Worm (Caenorhabditis elegans) whole organism, L2 larva: ENCODE results near the gene T21C9.13.

ENCODE experiments used
- F13H6.1 ChIP-seq: sonication (generic microtip); optimal IDR thresholded peaks from 2 replicates; lab custom pipeline; 2016; ENCODE audit warnings: missing genetic modification characterization, missing compliant biosample characterization
- R02D3.7 ChIP-seq: fragments of 150-350 bp; optimal IDR thresholded peaks from 2 replicates; lab custom pipeline; 2014; ENCODE audit warnings: missing biosample characterization, missing genetic modification characterization
- ZK546.5 ChIP-seq: sonication (generic microtip); optimal IDR thresholded peaks from 2 replicates; lab custom pipeline; 2017; ENCODE audit warnings: missing biosample characterization, missing genetic modification characterization
- alr-1 ChIP-seq: fragments of 150-350 bp; optimal IDR thresholded peaks from 2 replicates; lab custom pipeline; 2014; ENCODE audit warnings: missing biosample characterization, missing genetic modification characterization
- blmp-1 ChIP-seq: sonication (generic microtip); optimal IDR thresholded peaks from 2 replicates; lab custom pipeline; 2017; ENCODE audit warnings: missing genetic modification characterization, mild to moderate bottlenecking, missing compliant biosample characterization, antibody characterized with exemption, moderate library complexity; ENCODE audit not compliant: insufficient read depth
- ceh-16 ChIP-seq: fragments of 150-350 bp; optimal IDR thresholded peaks from 2 replicates; lab custom pipeline; 2014; ENCODE audit warnings: missing biosample characterization, missing genetic modification characterization
- ceh-82 ChIP-seq: fragments of 150-350 bp; optimal IDR thresholded peaks from 2 replicates; lab custom pipeline; 2014; ENCODE audit warnings: missing biosample characterization, missing genetic modification characterization
- crh-2 ChIP-seq: sonication (generic microtip); optimal IDR thresholded peaks from 2 replicates; lab custom pipeline; 2017; ENCODE audit warnings: missing biosample characterization, missing genetic modification characterization
- dmd-4 ChIP-seq: sonication (generic microtip); optimal IDR thresholded peaks from 2 replicates; lab custom pipeline; 2017; ENCODE audit warnings: missing biosample characterization, missing genetic modification characterization
- elt-1 ChIP-seq: fragments of 150-350 bp; optimal IDR thresholded peaks from 2 replicates; lab custom pipeline; 2014; ENCODE audit warnings: missing biosample characterization, missing genetic modification characterization
- elt-3 ChIP-seq: sonication (generic microtip); optimal IDR thresholded peaks from 2 replicates; lab custom pipeline; 2017; ENCODE audit warnings: missing biosample characterization, missing genetic modification characterization
- fos-1 ChIP-seq: fragments of 150-350 bp; optimal IDR thresholded peaks from 2 replicates; lab custom pipeline; 2014; ENCODE audit warnings: missing biosample characterization, missing genetic modification characterization
- gmeb-1 ChIP-seq: fragments of 150-350 bp; optimal IDR thresholded peaks from 2 replicates; lab custom pipeline; 2014; ENCODE audit warnings: missing biosample characterization, missing genetic modification characterization
- lin-11 ChIP-seq: fragments of 150-350 bp; sonication (generic microtip); optimal IDR thresholded peaks from 2 replicates; lab custom pipeline; 2014; ENCODE audit warnings: missing biosample characterization, missing genetic modification characterization, inconsistent platforms, mixed read lengths
- lin-39 ChIP-seq: fragments of 150-350 bp; optimal IDR thresholded peaks from 2 replicates; lab custom pipeline; 2014; ENCODE audit warnings: missing biosample characterization, missing genetic modification reagents, missing genetic modification characterization
- lsy-2 ChIP-seq, 2 experiments: fragments of 150-350 bp in 1 of 2; sonication (generic microtip) in 1 of 2; optimal IDR thresholded peaks; 2 replicates each; lab custom pipeline; 2014 to 2017; ENCODE audit warnings: missing biosample characterization in 2 of 2, missing genetic modification characterization in 2 of 2
- mab-5 ChIP-seq: fragments of 150-350 bp; optimal IDR thresholded peaks from 2 replicates; lab custom pipeline; 2014; ENCODE audit warnings: missing biosample characterization, missing genetic modification characterization
- mbf-1 ChIP-seq: sonication (generic microtip); optimal IDR thresholded peaks from 2 replicates; lab custom pipeline; 2017; ENCODE audit warnings: missing biosample characterization, missing genetic modification characterization
- mdl-1 ChIP-seq, 2 experiments: fragments of 150-350 bp in 1 of 2; sonication (generic microtip) in 1 of 2; optimal IDR thresholded peaks; 2 replicates each; lab custom pipeline; 2017; ENCODE audit warnings: missing biosample characterization in 2 of 2, missing genetic modification characterization in 2 of 2
- nhr-10 ChIP-seq: sonication (generic microtip); optimal IDR thresholded peaks from 2 replicates; lab custom pipeline; 2017; ENCODE audit warnings: missing biosample characterization, missing genetic modification characterization
- nhr-11 ChIP-seq: fragments of 150-350 bp; optimal IDR thresholded peaks from 2 replicates; lab custom pipeline; 2014; ENCODE audit warnings: missing biosample characterization, missing genetic modification characterization
- nhr-12 ChIP-seq: fragments of 150-350 bp; optimal IDR thresholded peaks from 2 replicates; lab custom pipeline; 2014; ENCODE audit warnings: missing biosample characterization, missing genetic modification characterization
- nhr-129 ChIP-seq: fragments of 150-350 bp; optimal IDR thresholded peaks from 2 replicates; lab custom pipeline; 2014; ENCODE audit warnings: missing biosample characterization, missing genetic modification characterization
- nhr-25 ChIP-seq: fragments of 150-350 bp; sonication (generic microtip); optimal IDR thresholded peaks from 3 replicates; lab custom pipeline; 2014; ENCODE audit warnings: missing biosample characterization, missing genetic modification characterization
- nhr-6 ChIP-seq: fragments of 150-350 bp; optimal IDR thresholded peaks from 2 replicates; lab custom pipeline; 2014; ENCODE audit warnings: missing biosample characterization, missing genetic modification characterization
- peb-1 ChIP-seq: fragments of 150-350 bp; optimal IDR thresholded peaks from 2 replicates; lab custom pipeline; 2014; ENCODE audit warnings: missing biosample characterization, missing genetic modification characterization
- sem-4 ChIP-seq: fragments of 150-350 bp; optimal IDR thresholded peaks from 2 replicates; lab custom pipeline; 2014; ENCODE audit warnings: missing biosample characterization, missing genetic modification reagents, missing genetic modification characterization
- sma-9 ChIP-seq, 2 experiments: fragments of 150-350 bp in 1 of 2; sonication (generic microtip) in 1 of 2; optimal IDR thresholded peaks; 2 replicates each; lab custom pipeline; 2014 to 2016; ENCODE audit warnings: missing genetic modification characterization in 2 of 2, mild to moderate bottlenecking in 1 of 2, missing biosample characterization in 1 of 2, missing compliant biosample characterization in 1 of 2, missing genetic modification reagents in 1 of 2, moderate library complexity in 1 of 2
- snpc-4 ChIP-seq: fragments of 150-350 bp; optimal IDR thresholded peaks from 2 replicates; lab custom pipeline; 2014; ENCODE audit warnings: missing biosample characterization, missing genetic modification characterization
- unc-39 ChIP-seq: fragments of 150-350 bp; optimal IDR thresholded peaks from 2 replicates; lab custom pipeline; 2014; ENCODE audit warnings: missing biosample characterization, missing genetic modification characterization
- zag-1 ChIP-seq: fragments of 150-350 bp; optimal IDR thresholded peaks from 2 replicates; lab custom pipeline; 2014; ENCODE audit warnings: missing biosample characterization, missing genetic modification characterization
- ztf-1 ChIP-seq: fragments of 200-800 bp; sonication (Bioruptor generic); conservative IDR thresholded peaks from 2 replicates; pipeline ENCODE4 v1.3.6; 2022; ENCODE audit warnings: missing genetic modification characterization, missing compliant biosample characterization
- ztf-4 ChIP-seq: fragments of 150-350 bp; optimal IDR thresholded peaks from 2 replicates; lab custom pipeline; 2014; ENCODE audit warnings: missing biosample characterization, missing genetic modification characterization

T21C9.13 gene

DNA sequence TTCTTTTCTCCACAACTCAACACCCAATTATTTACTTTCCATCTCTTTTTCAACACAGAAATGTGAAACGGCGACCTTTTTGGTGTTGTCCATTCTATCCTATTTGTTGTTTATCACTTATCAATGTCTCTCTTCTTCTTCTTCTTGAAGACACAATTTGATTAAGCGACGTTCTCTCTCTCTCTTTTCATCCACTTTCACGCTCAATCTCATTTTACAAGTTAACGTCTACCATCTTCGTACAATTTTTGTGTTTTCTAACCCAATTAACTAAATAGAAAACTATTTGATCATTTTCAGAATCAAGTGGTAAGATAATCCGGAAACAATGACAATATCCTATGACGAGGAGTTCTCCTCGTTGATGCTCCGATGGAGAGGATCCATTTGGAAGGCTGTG, 39.4 kb upstream of the T21C9.13 start, which contains the start of gene best-14:
Gene best-14 (plus strand): TSS at position 301 of the 400 bp plus-strand sequence.
- TF ChIP-seq lin-11 (tag; lab: Kevin White, UChicago) = no peak
- no peak for TF ChIP-seq nhr-25 (tag; lab: Kevin White, UChicago)
- TF ChIP-seq lin-39 = no peak
- no peak for TF ChIP-seq fos-1 (tag; lab: Kevin White, UChicago)
- no peak for TF ChIP-seq mdl-1 (tag; optimal IDR thresholded peaks at IDR 0.05; lab: Kevin White, UChicago)
- no peak for TF ChIP-seq elt-3 (tag; lab: Kevin White, UChicago)
- no peak for TF ChIP-seq ceh-16
- TF ChIP-seq nhr-129 (tag; lab: Kevin White, UChicago) = no peak
- no peak for TF ChIP-seq elt-1
- no peak for TF ChIP-seq ZK546.5 (tag; lab: Kevin White, UChicago)
- TF ChIP-seq lsy-2 (tag; optimal IDR thresholded peaks at IDR 0.05; lab: Kevin White, UChicago) = no peak
- no peak for TF ChIP-seq nhr-11
- no peak for TF ChIP-seq ztf-1 (GFP tag; lab: Robert Waterston, UW)
- TF ChIP-seq, all 48 proteins: peak for 0

DNA sequence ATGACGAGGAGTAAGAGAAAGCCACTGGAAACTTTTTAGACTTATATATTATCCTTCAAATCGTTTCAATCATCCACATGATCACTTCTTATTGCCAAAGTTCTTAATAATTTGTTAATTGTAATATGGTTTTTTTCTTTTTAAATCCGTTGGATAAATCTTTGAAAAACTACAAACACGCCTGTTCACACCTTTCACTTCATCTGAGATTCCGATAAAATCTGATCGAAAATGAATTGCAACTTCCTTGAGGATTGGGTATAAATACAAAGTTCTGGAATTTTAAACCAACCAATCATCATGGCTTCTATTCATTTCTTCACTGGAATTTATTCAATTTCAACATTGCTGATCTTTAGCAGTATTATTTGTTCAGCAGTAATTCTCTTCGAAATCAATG, 36.4 kb upstream of the T21C9.13 start, which contains the start of gene col-152:
Gene col-152 (plus strand): TSS at position 301 of the 400 bp plus-strand sequence.
- TF ChIP-seq peb-1 (no peak), ceh-16 (no peak), crh-2 (tag; lab: Kevin White, UChicago) (no peak), F13H6.1 (no peak), nhr-12 (tag; lab: Kevin White, UChicago) (no peak), alr-1 (tag; lab: Kevin White, UChicago) (no peak), nhr-6 (no peak), sem-4 (tag; lab: Kevin White, UChicago) (no peak), lin-39 (no peak), unc-39 (tag; lab: Kevin White, UChicago) (no peak), blmp-1 (no peak), R02D3.7 (tag; lab: Kevin White, UChicago) (no peak), ztf-4 (no peak)

DNA sequence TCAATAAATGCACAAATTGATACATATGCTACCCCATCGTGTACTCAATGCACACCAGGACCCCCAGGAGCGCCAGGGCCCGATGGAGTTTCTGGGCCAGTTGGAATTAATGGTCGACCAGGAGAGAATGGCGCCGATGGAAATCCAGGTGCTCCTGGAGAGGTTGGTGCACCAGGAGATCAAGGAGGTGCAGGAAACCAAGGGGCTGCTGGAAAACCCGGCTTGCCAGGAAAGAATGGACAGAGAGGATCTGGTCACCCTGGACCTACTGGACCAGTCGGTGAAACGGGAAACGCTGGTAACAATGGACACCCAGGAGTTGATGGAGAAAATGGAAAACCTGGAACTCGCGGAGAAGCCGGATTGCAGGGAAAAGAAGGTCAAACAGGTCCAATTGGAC, 35.4 kb upstream of the T21C9.13 start:
- no peak for TF ChIP-seq nhr-129 (tag; lab: Kevin White, UChicago)
- no peak for TF ChIP-seq unc-39 (tag; lab: Kevin White, UChicago)
- TF ChIP-seq snpc-4 (tag; lab: Kevin White, UChicago) = no peak
- TF ChIP-seq zag-1 (tag; lab: Kevin White, UChicago) = no peak
- TF ChIP-seq blmp-1 = no peak
- TF ChIP-seq ceh-82 (tag; lab: Kevin White, UChicago) = no peak
- TF ChIP-seq lin-39 = no peak
- no peak for TF ChIP-seq ZK546.5 (tag; lab: Kevin White, UChicago)

DNA sequence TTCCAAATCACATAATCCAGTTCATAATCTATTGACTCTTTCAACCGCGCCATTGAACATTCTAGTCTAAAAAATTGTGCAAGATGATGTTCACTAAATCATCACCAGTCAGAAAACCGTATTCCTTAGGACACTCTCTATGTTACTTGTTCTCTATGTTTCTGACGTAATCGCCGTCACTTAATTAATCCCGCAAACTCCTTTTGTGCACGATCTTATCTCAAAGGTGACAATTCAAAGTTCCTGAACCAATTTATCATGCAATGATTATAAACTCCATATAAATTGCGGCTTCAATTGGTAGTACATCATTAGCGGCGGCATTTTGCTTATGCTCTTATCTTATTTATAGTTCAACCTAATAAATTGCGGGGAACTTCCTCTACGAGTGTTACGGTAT, 34.2 kb upstream of the T21C9.13 start:
- TF ChIP-seq blmp-1 = no peak
- TF ChIP-seq mab-5 (tag; lab: Kevin White, UChicago) = no peak
- TF ChIP-seq nhr-11 = no peak
- TF ChIP-seq lsy-2 (tag; optimal IDR thresholded peaks at IDR 0.05; lab: Kevin White, UChicago) = no peak
- TF ChIP-seq, all 48 proteins: peak for 0

DNA sequence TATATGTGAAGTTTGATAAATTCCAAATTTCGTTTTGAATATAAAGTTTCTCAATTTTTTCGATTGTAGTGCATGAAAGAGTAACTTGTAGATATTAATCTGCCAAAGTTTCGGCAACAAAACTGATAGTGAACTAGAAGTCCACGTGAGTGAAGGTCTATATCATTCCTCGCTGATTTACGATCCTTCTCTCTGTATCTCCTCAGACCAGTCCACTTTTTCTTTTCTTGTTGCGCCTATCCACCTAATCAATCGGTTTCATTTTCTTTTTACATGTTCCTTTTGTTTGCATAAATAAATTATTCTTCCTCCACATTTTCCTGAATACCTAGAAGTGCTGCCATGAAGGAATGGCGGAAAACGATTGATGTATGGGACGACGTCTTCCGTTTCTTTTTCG, 32.9 kb upstream of the T21C9.13 start:
- no peak for TF ChIP-seq lsy-2 (tag; optimal IDR thresholded peaks at IDR 0.05; lab: Kevin White, UChicago)
- peak; percentile 17 for TF ChIP-seq blmp-1

DNA sequence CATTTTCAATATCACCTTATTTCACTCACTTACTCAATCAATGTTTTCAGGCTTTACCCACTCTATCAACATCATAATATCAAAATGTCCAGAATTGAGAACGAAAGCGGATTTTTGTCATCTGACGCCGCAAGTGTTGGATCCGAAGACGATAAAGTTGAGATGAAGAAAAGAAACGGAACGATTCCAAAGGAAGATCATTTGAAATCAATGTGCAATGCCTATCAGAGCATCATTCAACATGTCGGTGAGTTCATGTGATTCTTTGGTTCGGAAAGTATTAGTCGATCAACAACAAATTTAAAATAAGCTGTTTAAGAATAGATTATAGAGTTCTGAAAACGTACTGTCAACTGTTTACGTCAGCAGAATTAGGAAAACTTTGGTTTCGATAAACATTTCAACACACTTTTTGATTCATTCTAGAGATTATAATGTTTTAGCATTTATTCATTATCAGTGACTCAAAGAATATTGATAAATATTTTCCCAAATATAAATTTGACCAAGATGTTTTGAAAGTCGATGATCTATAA, 32.2 kb upstream of the T21C9.13 start, which contains the start of gene cat-4:
Gene cat-4 (plus strand): TSS at position 51 of the 536 bp plus-strand sequence.
- TF ChIP-seq ztf-1 (GFP tag; lab: Robert Waterston, UW) (no peak), gmeb-1 (tag; lab: Kevin White, UChicago) (peak; percentile 19), nhr-10 (tag; lab: Kevin White, UChicago) (no peak), snpc-4 (tag; lab: Kevin White, UChicago) (no peak), dmd-4 (tag; lab: Kevin White, UChicago) (no peak), blmp-1 (no peak), sma-9 (GFP tag; optimal IDR thresholded peaks at IDR 0.05; lab: Kevin White, UChicago) (peak; percentile 50), sma-9 (tag; optimal IDR thresholded peaks at IDR 0.05; lab: Kevin White, UChicago) (no peak), alr-1 (tag; lab: Kevin White, UChicago) (no peak), mab-5 (tag; lab: Kevin White, UChicago) (no peak), mbf-1 (tag; lab: Kevin White, UChicago) (no peak), zag-1 (tag; lab: Kevin White, UChicago) (no peak)
- TF ChIP-seq, all 48 proteins: peak for 2
